Worm (Caenorhabditis elegans): ENCODE measurements around the gene T10G3.8.

- TF ChIP-seq sdc-2 (tag; optimal IDR thresholded peaks at IDR 0.05) (no peak), K09A11.1 (tag; optimal IDR thresholded peaks at IDR 0.05; ENCODE audit: insufficient read depth) (no peak), pha-4 (tag; optimal IDR thresholded peaks at IDR 0.05) (no peak), nfya-1 (tag; optimal IDR thresholded peaks at IDR 0.05) (no peak), npax-4 (tag; optimal IDR thresholded peaks at IDR 0.05) (no peak), ceh-6 (GFP tag; optimal IDR thresholded peaks at IDR 0.05) (no peak), ama-1 (optimal IDR thresholded peaks at IDR 0.05) (no peak), pqm-1 (tag; optimal IDR thresholded peaks at IDR 0.05) (no peak), lin-11 (tag; optimal IDR thresholded peaks at IDR 0.05) (no peak), sox-4 (tag; optimal IDR thresholded peaks at IDR 0.05) (no peak), dve-1 (tag; optimal IDR thresholded peaks at IDR 0.05) (no peak), ceh-14 (tag; optimal IDR thresholded peaks at IDR 0.05) (no peak), tbx-2 (tag; optimal IDR thresholded peaks at IDR 0.05) (no peak), ref-2 (tag; optimal IDR thresholded peaks at IDR 0.05) (no peak)
These were observed 20.8 kb downstream of the T10G3.8 start, which contains the start of gene lurp-3 for ce11 chrV:13455448-13455847.
